Worm (Caenorhabditis elegans) whole organism, L1 larva: ENCODE data around the gene glrx-22.

Experiments used
- elt-3 ChIP-seq, 6 experiments: fragments of 150-350 bp in 1 of 6; sonication (generic microtip); optimal IDR thresholded peaks; 2 replicates each; lab custom pipeline; 2017 to 2018; ENCODE audit warnings: missing biosample characterization in 6 of 6, missing genetic modification characterization in 6 of 6, inconsistent platforms in 1 of 6
- lin-39 ChIP-seq: fragments of 150-350 bp; optimal IDR thresholded peaks from 2 replicates; lab custom pipeline; 2014; ENCODE audit warnings: missing biosample characterization, missing genetic modification reagents, missing genetic modification characterization
- ztf-11 ChIP-seq, 2 experiments: sonication (generic microtip); optimal IDR thresholded peaks; 2 replicates each; lab custom pipeline; 2016 to 2017; ENCODE audit warnings: missing genetic modification characterization in 2 of 2, missing biosample characterization in 1 of 2, missing compliant biosample characterization in 1 of 2

ce11 chrIV:8154966-8155365, 46.1 kb downstream of the glrx-22 start:
- TF ChIP-seq elt-3 (tag; optimal IDR thresholded peaks at IDR 0.05; lab: Kevin White, UChicago) (no peak), ztf-11 (tag; optimal IDR thresholded peaks at IDR 0.05; lab: Kevin White, UChicago) (no peak), lin-39 (tag; lab: Kevin White, UChicago) (no peak)
